Fruit fly (Drosophila melanogaster): ENCODE results near the gene RhoGAP92B.

The RhoGAP92B gene

DNA sequence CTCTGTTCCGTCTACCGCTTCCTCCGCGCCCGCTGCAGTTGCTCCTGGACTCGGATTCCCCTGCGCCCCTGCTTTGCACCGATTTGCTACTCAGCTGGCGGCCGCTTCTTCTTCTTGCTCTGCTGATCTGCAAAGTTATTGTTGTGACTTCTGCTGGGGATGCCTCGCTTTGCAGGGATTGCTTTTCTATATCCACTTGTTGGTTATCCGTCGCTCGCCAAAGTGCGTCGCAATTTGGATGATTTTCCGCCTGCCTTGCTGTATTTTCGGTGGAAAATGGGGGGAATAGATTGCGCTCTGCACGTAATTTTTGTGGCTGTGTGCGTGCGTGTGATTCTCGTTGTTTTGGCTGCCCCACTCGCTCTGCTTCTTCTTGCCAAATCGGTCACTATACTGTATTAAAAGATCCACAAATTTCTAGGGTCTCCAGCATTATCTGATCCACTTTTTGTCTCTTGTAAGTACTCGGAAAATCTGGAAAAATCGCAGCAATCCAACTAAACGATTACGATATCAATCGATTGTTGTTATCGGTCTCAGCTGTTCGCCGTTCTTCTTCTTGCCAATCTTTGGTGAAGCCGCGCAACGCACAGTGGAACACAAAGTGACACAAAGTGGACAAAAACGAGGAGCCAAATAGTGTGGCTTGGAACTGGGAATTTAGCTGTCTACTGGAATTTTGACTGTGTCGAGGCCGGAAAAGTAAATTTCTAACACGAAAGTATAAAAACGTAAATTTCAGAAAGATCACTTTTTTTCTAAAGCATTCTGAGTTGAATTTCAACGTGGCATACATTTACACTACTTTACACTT, 1.8 kb upstream of the RhoGAP92B start, which contains the start of gene ClpX (continued):
- peak; percentile 77 for TF ChIP-seq HmgZ (tag; optimal IDR thresholded peaks at IDR 0.05)
- TF ChIP-seq amos (GFP tag; IDR thresholded peaks at IDR 0.05; ENCODE audit: partially characterized antibody) = peak; percentile 65; the same call in 1 of the 2 replicates
- TF ChIP-seq CG14710 (tag; optimal IDR thresholded peaks at IDR 0.05) = peak; percentile 76
- TF ChIP-seq Opbp (GFP tag; IDR thresholded peaks at IDR 0.05; ENCODE audit: partially characterized antibody) = peak; percentile 69
- peak; percentile 27 for TF ChIP-seq Fer1 (GFP tag; optimal IDR thresholded peaks at IDR 0.05)
- TF ChIP-seq Nf-YA (GFP tag; IDR thresholded peaks at IDR 0.05) = no peak
- peak; percentile 10 for TF ChIP-seq CG13894 (tag; optimal IDR thresholded peaks at IDR 0.05)
- no peak for TF ChIP-seq CG32772 (GFP tag; IDR thresholded peaks at IDR 0.05)
- TF ChIP-seq CG14860 (GFP tag; IDR thresholded peaks at IDR 0.05; ENCODE audit: partially characterized antibody) = peak; percentile 59; the same call in 2 of the 3 replicates
- TF ChIP-seq CG2120 (GFP tag; optimal IDR thresholded peaks at IDR 0.05) = peak; percentile 23
- TF ChIP-seq chm (GFP tag; IDR thresholded peaks at IDR 0.05) = no peak; the same call in 1 of the 2 replicates
- TF ChIP-seq dati (GFP tag; IDR thresholded peaks at IDR 0.05) = no peak
- TF ChIP-seq CG13287 (GFP tag; IDR thresholded peaks at IDR 0.05; ENCODE audit: partially characterized antibody) = peak; percentile 80
- TF ChIP-seq nmo (GFP tag; optimal IDR thresholded peaks at IDR 0.05) = peak; percentile 26
- no peak for TF ChIP-seq CG13123 (GFP tag; optimal IDR thresholded peaks at IDR 0.05)
- TF ChIP-seq CoRest (tag; optimal IDR thresholded peaks at IDR 0.05) = peak; percentile 16
- TF ChIP-seq Abd-B (GFP tag; optimal IDR thresholded peaks at IDR 0.05) = no peak
- TF ChIP-seq CG4617 (GFP tag; optimal IDR thresholded peaks at IDR 0.05; ENCODE audit: borderline replicate concordance) = peak; percentile 58
- 0 out of 4 replicates have a peak, but pooled peaks have one; percentile 41 for TF ChIP-seq chinmo (GFP tag; IDR thresholded peaks at IDR 0.05; ENCODE audit: partially characterized antibody)
- no peak for TF ChIP-seq CG11723 (GFP tag; optimal IDR thresholded peaks at IDR 0.05)
- TF ChIP-seq Hr51 (GFP tag; optimal IDR thresholded peaks at IDR 0.05) = peak in 1 of 2 experiments; percentile 27
- TF ChIP-seq CG2116 (GFP tag; optimal IDR thresholded peaks at IDR 0.05) = peak; percentile 63
- peak; percentile 35; the same call in 1 of the 2 replicates for TF ChIP-seq E2f2 (GFP tag; IDR thresholded peaks at IDR 0.05)
- TF ChIP-seq trem (tag; optimal IDR thresholded peaks at IDR 0.05) = peak; percentile 57
- peak; percentile 80 for TF ChIP-seq sens (GFP tag)
- TF ChIP-seq az2 (GFP tag; optimal IDR thresholded peaks at IDR 0.05) = no peak
- TF ChIP-seq Sry-δ (GFP tag; optimal IDR thresholded peaks at IDR 0.05) = peak; percentile 63
- peak; percentile 37 for TF ChIP-seq nerfin-1 (tag; optimal IDR thresholded peaks at IDR 0.05)
- TF ChIP-seq tin (GFP tag; optimal IDR thresholded peaks at IDR 0.05) = no peak
- TF ChIP-seq Nf-YC (tag; optimal IDR thresholded peaks at IDR 0.05) = peak; percentile 28
- no peak for TF ChIP-seq CG31441 (GFP tag; IDR thresholded peaks at IDR 0.05)
- no peak for TF ChIP-seq ssp (GFP tag; IDR thresholded peaks at IDR 0.05)
- peak; percentile 12 for TF ChIP-seq CG10267 (tag; optimal IDR thresholded peaks at IDR 0.05)
- TF ChIP-seq Adf1 (GFP tag; IDR thresholded peaks at IDR 0.05) = peak; percentile 20; the same call in 1 of the 2 replicates
- peak; percentile 25 for TF ChIP-seq CG6765 (GFP tag; optimal IDR thresholded peaks at IDR 0.05)
- TF ChIP-seq MTF-1 (GFP tag; optimal IDR thresholded peaks at IDR 0.05; ENCODE audit: borderline replicate concordance) = peak; percentile 54
- TF ChIP-seq CG14050 (GFP tag; IDR thresholded peaks at IDR 0.05) = no peak
- peak; percentile 91 for TF ChIP-seq row (GFP tag; IDR thresholded peaks at IDR 0.05)
- TF ChIP-seq CG4282 (GFP tag; optimal IDR thresholded peaks at IDR 0.05) = peak; percentile 42
- TF ChIP-seq Sry-β (GFP tag; optimal IDR thresholded peaks at IDR 0.05) = no peak
- peak; percentile 54 for TF ChIP-seq CG12659 (GFP tag; optimal IDR thresholded peaks at IDR 0.05)
- peak; percentile 80; the same call in 2 of the 3 replicates for TF ChIP-seq CG34224 (GFP tag; IDR thresholded peaks at IDR 0.05; ENCODE audit: partially characterized antibody)
- peak; percentile 29 for TF ChIP-seq CG10147 (GFP tag; optimal IDR thresholded peaks at IDR 0.05)
- TF ChIP-seq fd64A (GFP tag; optimal IDR thresholded peaks at IDR 0.05) = no peak
- TF ChIP-seq knrl (GFP tag; IDR thresholded peaks at IDR 0.05; ENCODE audit: partially characterized antibody) = peak; percentile 60
- TF ChIP-seq zf30C (GFP tag; optimal IDR thresholded peaks at IDR 0.05) = no peak
- peak; percentile 7 for TF ChIP-seq CG12391 (tag; optimal IDR thresholded peaks at IDR 0.05)

Data from whole organism, embryonic.